Worm (Caenorhabditis elegans): ENCODE data around the gene F08F8.9.

- no peak for TF ChIP-seq aly-2 (tag; optimal IDR thresholded peaks at IDR 0.05)
- TF ChIP-seq grh-1 (GFP tag; IDR thresholded peaks at IDR 0.05): no peak
- no peak for TF ChIP-seq tlp-1 (tag; optimal IDR thresholded peaks at IDR 0.05)
- TF ChIP-seq egl-13 (tag; optimal IDR thresholded peaks at IDR 0.05): no peak
- no peak for TF ChIP-seq pag-3 (tag; optimal IDR thresholded peaks at IDR 0.05; ENCODE audit: borderline replicate concordance, insufficient read depth)
- TF ChIP-seq unc-98 (GFP tag; IDR thresholded peaks at IDR 0.05): no peak
- TF ChIP-seq nhr-28 (tag; optimal IDR thresholded peaks at IDR 0.05): no peak
- peak in 1 of 2 experiments; percentile 51 for TF ChIP-seq mdl-1 (tag; optimal IDR thresholded peaks at IDR 0.05)
- TF ChIP-seq lin-39 (tag; optimal IDR thresholded peaks at IDR 0.05): no peak
- no peak for TF ChIP-seq ceh-63 (GFP tag; optimal IDR thresholded peaks at IDR 0.05)
- TF ChIP-seq dpl-1 (GFP tag; optimal IDR thresholded peaks at IDR 0.05): no peak
- TF ChIP-seq ets-5 (GFP tag; IDR thresholded peaks at IDR 0.05): no peak
- TF ChIP-seq C34B4.2 (tag; optimal IDR thresholded peaks at IDR 0.05): no peak
Measured at ce11 chrIII:7304961-7305648, 48.7 kb downstream of the F08F8.9 start.
